Fruit fly (Drosophila melanogaster) whole organism, embryonic: ENCODE data around the gene CG43925.

Experiments used
- Bdp1 ChIP-seq: fragments of 200-800 bp; sonication (Bioruptor generic); optimal IDR thresholded peaks from 3 replicates; lab custom pipeline; 2016; ENCODE audit warnings: missing biosample characterization, missing genetic modification characterization
- CG12155 ChIP-seq: fragments of 200-800 bp; sonication (Bioruptor generic); optimal IDR thresholded peaks from 3 replicates; lab custom pipeline; 2016; ENCODE audit warnings: missing biosample characterization, missing genetic modification characterization
- CG12659 ChIP-seq: fragments of 200-800 bp; sonication (Bioruptor generic); optimal IDR thresholded peaks from 3 replicates; lab custom pipeline; 2017; ENCODE audit warnings: mild to moderate bottlenecking, missing biosample characterization, missing genetic modification reagents, missing genetic modification characterization
- CG13287 ChIP-seq: fragments of 200-800 bp; sonication (Bioruptor generic); IDR thresholded peaks from 2 replicates; pipeline ENCODE4 v1.3.6; 2022; ENCODE audit warnings: missing biosample characterization, missing genetic modification characterization; ENCODE audit not compliant: partially characterized antibody
- CG14014 ChIP-seq: fragments of 200-800 bp; sonication (Bioruptor generic); IDR thresholded peaks from 2 replicates; pipeline ENCODE4 v1.3.6; 2022; ENCODE audit warnings: missing biosample characterization, missing genetic modification characterization
- CG14441 ChIP-seq: fragments of 200-800 bp; sonication (Bioruptor generic); IDR thresholded peaks from 2 replicates; pipeline ENCODE4 v1.3.6; 2022; ENCODE audit warnings: missing biosample characterization, missing genetic modification characterization
- CG14860 ChIP-seq: fragments of 200-800 bp; sonication (Bioruptor generic); IDR thresholded peaks from 3 replicates; pipeline ENCODE4 v1.3.6; 2022; ENCODE audit warnings: missing biosample characterization, missing genetic modification characterization; ENCODE audit not compliant: partially characterized antibody
- CG17186 ChIP-seq: fragments of 200-800 bp; sonication (Bioruptor generic); optimal IDR thresholded peaks from 3 replicates; lab custom pipeline; 2017; ENCODE audit warnings: missing biosample characterization, missing genetic modification reagents, missing genetic modification characterization
- CG17612 ChIP-seq: fragments of 200-800 bp; sonication (Bioruptor generic); IDR thresholded peaks from 2 replicates; pipeline ENCODE4 v1.3.6; 2022; ENCODE audit warnings: missing biosample characterization, missing genetic modification characterization
- CG34376 ChIP-seq: fragments of 200-800 bp; sonication (Bioruptor generic); optimal IDR thresholded peaks from 2 replicates; lab custom pipeline; 2018; ENCODE audit warnings: missing biosample characterization, mild to moderate bottlenecking, missing genetic modification characterization
- CG42726 ChIP-seq: fragments of 200-800 bp; sonication (Bioruptor generic); IDR thresholded peaks from 2 replicates; pipeline ENCODE4 v1.3.6; 2022; ENCODE audit warnings: missing biosample characterization, missing genetic modification characterization; ENCODE audit not compliant: partially characterized antibody
- CG4282 ChIP-seq: fragments of 200-800 bp; sonication (Bioruptor generic); optimal IDR thresholded peaks from 2 replicates; lab custom pipeline; 2016; ENCODE audit warnings: missing biosample characterization, missing genetic modification characterization
- CG43689 ChIP-seq: fragments of 200-800 bp; sonication (Bioruptor generic); IDR thresholded peaks from 2 replicates; pipeline ENCODE4 v1.3.6; 2022; ENCODE audit warnings: missing biosample characterization, missing genetic modification characterization
- CG6689 ChIP-seq: fragments of 200-800 bp; sonication (Bioruptor generic); IDR thresholded peaks from 2 replicates; pipeline ENCODE4 v1.3.6; 2022; ENCODE audit warnings: missing biosample characterization, missing genetic modification characterization
- CG7271 ChIP-seq: fragments of 200-800 bp; sonication (Bioruptor generic); optimal IDR thresholded peaks from 2 replicates; lab custom pipeline; 2018; ENCODE audit warnings: missing biosample characterization, mild to moderate bottlenecking, missing genetic modification characterization, moderate library complexity
- CG7372 ChIP-seq: fragments of 200-800 bp; sonication (Bioruptor generic); IDR thresholded peaks from 2 replicates; pipeline ENCODE4 v1.3.6; 2022; ENCODE audit warnings: missing biosample characterization, missing genetic modification characterization
- CG8281 ChIP-seq: fragments of 200-800 bp; sonication (Bioruptor generic); optimal IDR thresholded peaks from 2 replicates; lab custom pipeline; 2018; ENCODE audit warnings: missing biosample characterization, mild to moderate bottlenecking, missing genetic modification characterization, moderate library complexity
- CG8359 ChIP-seq: fragments of 200-800 bp; sonication (Bioruptor generic); optimal IDR thresholded peaks from 2 replicates; lab custom pipeline; 2017; ENCODE audit warnings: missing biosample characterization, mild to moderate bottlenecking, missing genetic modification characterization, borderline replicate concordance
- D19A ChIP-seq: fragments of 200-800 bp; optimal IDR thresholded peaks from 3 replicates; lab custom pipeline; 2019; ENCODE audit warnings: missing biosample characterization, mild to moderate bottlenecking, missing genetic modification characterization, moderate library complexity
- Dfd ChIP-seq, 2 experiments: fragments of >200 bp; optimal IDR thresholded peaks; 2 replicates each; lab custom pipeline; 2017; ENCODE audit warnings: missing biosample characterization in 2 of 2, missing genetic modification characterization in 2 of 2
- E2f2 ChIP-seq: fragments of 200-800 bp; sonication (Bioruptor generic); IDR thresholded peaks from 2 replicates; pipeline ENCODE4 v1.3.6; 2022; ENCODE audit warnings: missing biosample characterization, missing genetic modification characterization
- HmgD ChIP-seq: fragments of 200-800 bp; sonication (Bioruptor generic); optimal IDR thresholded peaks from 3 replicates; lab custom pipeline; 2016; ENCODE audit warnings: missing biosample characterization, missing genetic modification characterization
- HmgZ ChIP-seq: fragments of 200-800 bp; sonication (Bioruptor generic); optimal IDR thresholded peaks from 2 replicates; lab custom pipeline; 2018; ENCODE audit warnings: missing biosample characterization, mild to moderate bottlenecking, missing genetic modification characterization
- Hmr ChIP-seq: fragments of 200-800 bp; sonication (Bioruptor generic); optimal IDR thresholded peaks from 3 replicates; lab custom pipeline; 2017; ENCODE audit warnings: mild to moderate bottlenecking, missing biosample characterization, missing genetic modification reagents, missing genetic modification characterization
- Hr51 ChIP-seq, 2 experiments: fragments of 200-800 bp; sonication (Bioruptor generic); optimal IDR thresholded peaks; 2 replicates in 1 of 2; 3 replicates in 1 of 2; lab custom pipeline; 2016 to 2018; ENCODE audit warnings: missing biosample characterization in 2 of 2, missing genetic modification characterization in 2 of 2, mild to moderate bottlenecking in 1 of 2, moderate library complexity in 1 of 2
- Kr ChIP-seq: fragments of 200-800 bp; sonication (Bioruptor generic); optimal IDR thresholded peaks from 2 replicates; lab custom pipeline; 2017; ENCODE audit warnings: missing biosample characterization, mild to moderate bottlenecking, missing genetic modification characterization
- Med ChIP-seq: fragments of 200-800 bp; sonication (Bioruptor generic); peaks from one replicate; lab custom pipeline; 2016; ENCODE audit warnings: missing biosample characterization, missing genetic modification characterization, mild to moderate bottlenecking, inconsistent platforms, moderate library complexity
- NC2β ChIP-seq: fragments of 200-800 bp; sonication (Bioruptor generic); optimal IDR thresholded peaks from 2 replicates; lab custom pipeline; 2016; ENCODE audit warnings: missing biosample characterization, missing genetic modification characterization
- Opbp ChIP-seq: fragments of 200-800 bp; sonication (Bioruptor generic); IDR thresholded peaks from 3 replicates; pipeline ENCODE4 v1.3.6; 2022; ENCODE audit warnings: missing biosample characterization, missing genetic modification characterization; ENCODE audit not compliant: partially characterized antibody
- abd-A ChIP-seq: fragments of 200-800 bp; sonication (Bioruptor generic); optimal IDR thresholded peaks from 3 replicates; lab custom pipeline; 2019; ENCODE audit warnings: missing biosample characterization, mild to moderate bottlenecking, missing genetic modification characterization, moderate library complexity
- ac ChIP-seq: fragments of 200-800 bp; sonication (Bioruptor generic); optimal IDR thresholded peaks from 3 replicates; lab custom pipeline; 2017; ENCODE audit warnings: missing biosample characterization, mild to moderate bottlenecking, missing genetic modification characterization
- ash1 ChIP-seq: fragments of 200-800 bp; sonication (Bioruptor generic); optimal IDR thresholded peaks from 2 replicates; lab custom pipeline; 2018; ENCODE audit warnings: missing biosample characterization, mild to moderate bottlenecking, missing genetic modification characterization
- az2 ChIP-seq: fragments of 200-800 bp; sonication (Bioruptor generic); optimal IDR thresholded peaks from 3 replicates; lab custom pipeline; 2016; ENCODE audit warnings: missing biosample characterization, missing genetic modification characterization
- btn ChIP-seq: fragments of 200-800 bp; sonication (Bioruptor generic); optimal IDR thresholded peaks from 2 replicates; lab custom pipeline; 2016; ENCODE audit warnings: missing biosample characterization, missing genetic modification characterization
- dmrt99B ChIP-seq: fragments of 200-800 bp; sonication (Bioruptor generic); optimal IDR thresholded peaks from 2 replicates; lab custom pipeline; 2018; ENCODE audit warnings: missing biosample characterization, mild to moderate bottlenecking, missing genetic modification characterization, moderate library complexity
- ems ChIP-seq: fragments of 200-800 bp; sonication (Bioruptor generic); optimal IDR thresholded peaks from 3 replicates; lab custom pipeline; 2016; ENCODE audit warnings: missing biosample characterization, missing genetic modification characterization
- grn ChIP-seq: fragments of 200-800 bp; sonication (Bioruptor generic); optimal IDR thresholded peaks from 3 replicates; lab custom pipeline; 2017; ENCODE audit warnings: missing biosample characterization, missing genetic modification characterization
- ind ChIP-seq: fragments of 200-800 bp; sonication (Bioruptor generic); optimal IDR thresholded peaks from 3 replicates; lab custom pipeline; 2016; ENCODE audit warnings: missing biosample characterization, missing genetic modification characterization
- jing ChIP-seq: fragments of 200-800 bp; sonication (Bioruptor generic); optimal IDR thresholded peaks from 2 replicates; lab custom pipeline; 2018; ENCODE audit warnings: missing biosample characterization, mild to moderate bottlenecking, missing genetic modification characterization
- pnt ChIP-seq: fragments of 200-800 bp; sonication (Bioruptor generic); optimal IDR thresholded peaks from 3 replicates; lab custom pipeline; 2016; ENCODE audit warnings: missing biosample characterization, missing genetic modification characterization
- pros ChIP-seq: fragments of 200-800 bp; sonication (Bioruptor generic); optimal IDR thresholded peaks from 3 replicates; lab custom pipeline; 2019; ENCODE audit warnings: missing biosample characterization, mild to moderate bottlenecking, missing genetic modification characterization, moderate library complexity
- ro ChIP-seq: fragments of 200-800 bp; sonication (Bioruptor generic); IDR thresholded peaks from 2 replicates; pipeline ENCODE4 v1.3.6; 2022; ENCODE audit warnings: missing biosample characterization, missing genetic modification characterization
- shn ChIP-seq: fragments of 200-800 bp; sonication (Bioruptor generic); optimal IDR thresholded peaks from 3 replicates; lab custom pipeline; 2016; ENCODE audit warnings: missing biosample characterization, missing genetic modification characterization
- ssp ChIP-seq: fragments of 200-800 bp; sonication (Bioruptor generic); IDR thresholded peaks from 2 replicates; pipeline ENCODE4 v1.3.6; 2022; ENCODE audit warnings: missing biosample characterization, missing genetic modification characterization
- tll ChIP-seq, 2 experiments: fragments of 200-800 bp in 1 of 2; fragments of >200 bp in 1 of 2; sonication (Bioruptor generic) in 1 of 2; optimal IDR thresholded peaks; 2 replicates each; lab custom pipeline; 2017 to 2019; ENCODE audit warnings: missing biosample characterization in 2 of 2, missing genetic modification characterization in 2 of 2, mild to moderate bottlenecking in 1 of 2, moderate library complexity in 1 of 2
- trh ChIP-seq: fragments of 200-800 bp; sonication (Bioruptor generic); optimal IDR thresholded peaks from 2 replicates; lab custom pipeline; 2016; ENCODE audit warnings: missing biosample characterization, missing genetic modification characterization
- wdn ChIP-seq: fragments of 200-800 bp; sonication (Bioruptor generic); IDR thresholded peaks from 2 replicates; pipeline ENCODE4 v1.3.6; 2022; ENCODE audit warnings: missing biosample characterization, missing genetic modification characterization
- zfh2 ChIP-seq: fragments of 200-800 bp; sonication (Bioruptor generic); optimal IDR thresholded peaks from 2 replicates; lab custom pipeline; 2016; ENCODE audit warnings: missing biosample characterization, missing genetic modification characterization

The CG43925 gene

dm6 chr2L:13164994-13165801 is 11.0 kb upstream of the CG43925 start, which contains the start of gene Sirt1 (continued):
- TF ChIP-seq CG17186 (GFP tag; lab: Kevin White, UChicago) = no peak
- TF ChIP-seq ssp (GFP tag; lab: Robert Waterston, UW) = peak; percentile 74
- peak; percentile 84 for TF ChIP-seq CG7372 (GFP tag; lab: Robert Waterston, UW)
- TF ChIP-seq CG4282 (GFP tag; lab: Kevin White, UChicago) = peak; percentile 41
- TF ChIP-seq ash1 (GFP tag; lab: Kevin White, UChicago) = no peak
- TF ChIP-seq Kr (GFP tag; lab: Kevin White, UChicago) = no peak
- TF ChIP-seq CG14860 = no peak
- TF ChIP-seq ac (GFP tag; lab: Kevin White, UChicago) = no peak
- peak; percentile 43 for TF ChIP-seq CG34376
- TF ChIP-seq CG43689 = peak; percentile 58
- peak; percentile 45; the same call in 1 of the 2 replicates for TF ChIP-seq CG17612 (GFP tag; lab: Robert Waterston, UW)
- TF ChIP-seq HmgD (GFP tag; lab: Kevin White, UChicago) = no peak
- TF ChIP-seq tll (GFP tag; optimal IDR thresholded peaks at IDR 0.05; lab: Kevin White, UChicago) = no peak
- peak; percentile 84 for TF ChIP-seq CG12155
- TF ChIP-seq pnt (GFP tag; lab: Kevin White, UChicago) = peak; percentile 59
- peak; percentile 43; the same call in 1 of the 3 replicates for TF ChIP-seq Opbp
- peak; percentile 43 for TF ChIP-seq zfh2 (GFP tag; lab: Kevin White, UChicago)
- no peak for TF ChIP-seq btn (GFP tag; lab: Kevin White, UChicago)
- no peak for TF ChIP-seq ems (GFP tag; lab: Kevin White, UChicago)
- peak; percentile 88 for TF ChIP-seq Med (GFP tag; lab: Kevin White, UChicago)
- no peak for TF ChIP-seq dmrt99B (tag; lab: Kevin White, UChicago)
- no peak for TF ChIP-seq shn
- peak; percentile 19 for TF ChIP-seq Bdp1 (GFP tag; lab: Kevin White, UChicago)
- TF ChIP-seq CG12659 (GFP tag; lab: Kevin White, UChicago) = peak; percentile 93
- peak; percentile 66 for TF ChIP-seq wdn
- TF ChIP-seq Hr51 (GFP tag; optimal IDR thresholded peaks at IDR 0.05; lab: Kevin White, UChicago) = peak; percentile 7 to 89
- peak; percentile 43; the same call in 1 of the 2 replicates for TF ChIP-seq E2f2
- peak; percentile 39 for TF ChIP-seq CG8359 (GFP tag; lab: Kevin White, UChicago)
- TF ChIP-seq CG6689 = peak; percentile 92
- no peak for TF ChIP-seq grn (GFP tag; lab: Kevin White, UChicago)
- peak; percentile 85 for TF ChIP-seq CG8281 (tag; lab: Kevin White, UChicago)
- TF ChIP-seq HmgZ = peak; percentile 34
- no peak for TF ChIP-seq NC2β (GFP tag; lab: Kevin White, UChicago)
- TF ChIP-seq abd-A (tag; lab: Kevin White, UChicago) = no peak
- peak; percentile 75 for TF ChIP-seq CG14441
- TF ChIP-seq CG14014 (GFP tag; lab: Robert Waterston, UW) = peak; percentile 74; the same call in 1 of the 2 replicates
- peak; percentile 57 for TF ChIP-seq trh (GFP tag; lab: Kevin White, UChicago)
- no peak for TF ChIP-seq pros (GFP tag; lab: Kevin White, UChicago)
- TF ChIP-seq ind (GFP tag; lab: Kevin White, UChicago) = peak; percentile 90
- TF ChIP-seq Dfd (GFP tag; optimal IDR thresholded peaks at IDR 0.05; lab: Kevin White, UChicago) = no peak
- TF ChIP-seq az2 = peak; percentile 92
- TF ChIP-seq CG13287 (GFP tag; lab: Robert Waterston, UW) = no peak
- TF ChIP-seq Hmr (GFP tag; lab: Kevin White, UChicago) = peak; percentile 86
- no peak for TF ChIP-seq CG42726 (GFP tag; lab: Robert Waterston, UW)
- peak; percentile 66; the same call in 1 of the 2 replicates for TF ChIP-seq ro (GFP tag; lab: Robert Waterston, UW)
- no peak for TF ChIP-seq CG7271 (tag; lab: Kevin White, UChicago)
- no peak for TF ChIP-seq D19A (tag; lab: Kevin White, UChicago)
- peak; percentile 48 for TF ChIP-seq jing (GFP tag; lab: Kevin White, UChicago)
